Worm (Caenorhabditis elegans): ENCODE results near the gene nfx-1.

- TF ChIP-seq blmp-1 (tag; optimal IDR thresholded peaks at IDR 0.05) (no peak), elt-3 (tag; optimal IDR thresholded peaks at IDR 0.05) (no peak), fos-1 (tag; optimal IDR thresholded peaks at IDR 0.05) (no peak), nhr-237 (tag; optimal IDR thresholded peaks at IDR 0.05) (no peak), snpc-4 (tag; optimal IDR thresholded peaks at IDR 0.05) (no peak), egl-27 (tag; optimal IDR thresholded peaks at IDR 0.05) (no peak), lin-39 (tag; optimal IDR thresholded peaks at IDR 0.05) (no peak), nhr-76 (tag; optimal IDR thresholded peaks at IDR 0.05) (no peak), dpl-1 (GFP tag; optimal IDR thresholded peaks at IDR 0.05) (no peak), efl-3 (GFP tag; optimal IDR thresholded peaks at IDR 0.05) (no peak), ama-1 (optimal IDR thresholded peaks at IDR 0.05) (no peak), ces-1 (GFP tag; optimal IDR thresholded peaks at IDR 0.05) (no peak), unc-130 (tag; optimal IDR thresholded peaks at IDR 0.05) (no peak), lsy-2 (tag; optimal IDR thresholded peaks at IDR 0.05) (no peak)
Observed at ce11 chrIII:6350424-6350823, 24.8 kb upstream of the nfx-1 start.
